Fruit fly (Drosophila melanogaster): ENCODE data around the gene lost.
A peak's percentile ranks its signal among the peaks of the same experiment; 100 is the strongest.

lost gene

DNA sequence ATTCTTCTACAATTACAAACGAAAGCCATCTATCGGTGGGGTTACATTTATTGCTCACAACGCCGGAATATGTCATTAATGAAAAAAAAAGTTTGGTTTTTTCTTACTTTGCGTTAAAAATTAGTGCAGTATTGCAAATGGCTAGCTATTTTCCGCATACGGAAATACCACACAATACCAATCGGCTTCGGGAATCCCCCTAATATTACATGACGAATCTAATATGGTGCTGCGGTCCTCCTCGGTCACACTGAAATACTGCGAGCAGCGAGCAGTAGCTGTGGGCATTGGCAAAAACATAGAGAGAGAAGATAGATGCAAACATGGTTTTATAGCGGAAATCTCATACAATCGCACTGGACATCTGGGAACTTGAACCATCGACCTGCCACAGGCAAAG is 15.4 kb upstream of the lost start, which contains the start of gene tub (continued):
- TF ChIP-seq CG2116 (GFP tag; optimal IDR thresholded peaks at IDR 0.05) (peak; percentile 36), Stat92E (GFP tag; optimal IDR thresholded peaks at IDR 0.05) (peak in 1 of 3 experiments; percentile 13), CG13424 (tag; optimal IDR thresholded peaks at IDR 0.05) (peak; percentile 24), MBD-R2 (GFP tag; IDR thresholded peaks at IDR 0.05) (peak; percentile 94), Myb (GFP tag; optimal IDR thresholded peaks at IDR 0.05) (peak; percentile 36), insv (GFP tag; optimal IDR thresholded peaks at IDR 0.05) (peak in 1 of 2 experiments; percentile 8), CG2199 (GFP tag; IDR thresholded peaks at IDR 0.05) (peak; percentile 62; the same call in 2 of the 3 replicates), gt (GFP tag; IDR thresholded peaks at IDR 0.05) (no peak), ftz-f1 (GFP tag; optimal IDR thresholded peaks at IDR 0.05) (peak; percentile 22), CG6175 (GFP tag; IDR thresholded peaks at IDR 0.05) (no peak), ATbp (GFP tag; optimal IDR thresholded peaks at IDR 0.05) (no peak), CG11696 (GFP tag; IDR thresholded peaks at IDR 0.05) (no peak), lilli (GFP tag; optimal IDR thresholded peaks at IDR 0.05) (peak; percentile 69)

DNA sequence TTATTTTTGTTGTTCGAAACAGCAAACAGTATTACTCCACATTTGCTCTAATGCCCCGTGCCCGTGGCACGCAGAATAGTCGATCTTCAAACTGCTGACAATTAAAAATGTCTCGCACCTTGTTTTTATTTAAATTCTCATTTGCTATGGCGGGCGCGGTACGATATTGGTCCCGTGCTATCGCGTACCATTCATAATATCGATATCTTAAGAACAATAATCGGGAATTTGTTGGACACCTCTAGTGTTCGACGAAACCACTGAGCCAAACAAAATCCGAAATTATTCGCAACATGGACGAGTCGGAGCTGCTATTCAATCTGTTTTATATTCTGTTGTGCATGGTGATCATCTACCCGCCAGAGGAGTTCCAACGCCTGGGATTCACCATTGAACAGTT is 12.7 kb upstream of the lost start, which contains the start of gene CG14646:
Gene CG14646, plus strand, starts transcription at position 234 of the 400 bp plus-strand sequence.
- peak; percentile 24 for TF ChIP-seq Ets65A (GFP tag)
- peak; percentile 87 for TF ChIP-seq Scr (GFP tag; IDR thresholded peaks at IDR 0.05; ENCODE audit: partially characterized antibody)
- TF ChIP-seq phol (tag; optimal IDR thresholded peaks at IDR 0.05), result peak; percentile 29
- no peak for TF ChIP-seq D19B (GFP tag; optimal IDR thresholded peaks at IDR 0.05)
- TF ChIP-seq CG14860 (GFP tag; IDR thresholded peaks at IDR 0.05; ENCODE audit: partially characterized antibody), result peak; percentile 70
- peak; percentile 3 for TF ChIP-seq Fer1 (GFP tag; optimal IDR thresholded peaks at IDR 0.05)
- TF ChIP-seq HLH4C (GFP tag; IDR thresholded peaks at IDR 0.05; ENCODE audit: partially characterized antibody), result peak; percentile 83
- TF ChIP-seq hb (GFP tag; IDR thresholded peaks at IDR 0.05; ENCODE audit: partially characterized antibody), result peak; percentile 78
- TF ChIP-seq CG2129 (GFP tag; IDR thresholded peaks at IDR 0.05; ENCODE audit: partially characterized antibody), result peak; percentile 72
- peak; percentile 93 for TF ChIP-seq Dp (GFP tag; optimal IDR thresholded peaks at IDR 0.05)
- no peak for TF ChIP-seq CG10209 (GFP tag; optimal IDR thresholded peaks at IDR 0.05)
- peak; percentile 56; the same call in 1 of the 2 replicates for TF ChIP-seq tna (GFP tag; IDR thresholded peaks at IDR 0.05; ENCODE audit: partially characterized antibody)
- no peak for TF ChIP-seq CG7987 (GFP tag; optimal IDR thresholded peaks at IDR 0.05)
- no peak for TF ChIP-seq lola (GFP tag; optimal IDR thresholded peaks at IDR 0.05)
- TF ChIP-seq CG1647 (GFP tag; optimal IDR thresholded peaks at IDR 0.05), result no peak
- TF ChIP-seq hbn (GFP tag; IDR thresholded peaks at IDR 0.05; ENCODE audit: partially characterized antibody), result peak; percentile 93
- TF ChIP-seq vnd (GFP tag; IDR thresholded peaks at IDR 0.05; ENCODE audit: partially characterized antibody), result peak; percentile 81
- peak; percentile 92 for TF ChIP-seq amos (GFP tag; IDR thresholded peaks at IDR 0.05; ENCODE audit: partially characterized antibody)
- TF ChIP-seq CG8290 (GFP tag; optimal IDR thresholded peaks at IDR 0.05), result no peak
- peak in 1 of 2 experiments; percentile 40 for TF ChIP-seq CG8290 (tag; optimal IDR thresholded peaks at IDR 0.05)
- TF ChIP-seq gfzf (GFP tag; optimal IDR thresholded peaks at IDR 0.05), result peak; percentile 5
- no peak for TF ChIP-seq CG6272 (GFP tag; IDR thresholded peaks at IDR 0.05)
- TF ChIP-seq Lpt (GFP tag; optimal IDR thresholded peaks at IDR 0.05), result no peak
- TF ChIP-seq nmo (GFP tag; optimal IDR thresholded peaks at IDR 0.05), result no peak
- peak; percentile 96 for TF ChIP-seq E2f2 (GFP tag; IDR thresholded peaks at IDR 0.05)
- no peak for TF ChIP-seq CG31388 (GFP tag; optimal IDR thresholded peaks at IDR 0.05)
- TF ChIP-seq CG5180 (GFP tag; optimal IDR thresholded peaks at IDR 0.05), result peak; percentile 79
- TF ChIP-seq CG42726 (GFP tag; IDR thresholded peaks at IDR 0.05; ENCODE audit: partially characterized antibody), result peak; percentile 54; the same call in 1 of the 2 replicates
- TF ChIP-seq CG8089 (GFP tag; optimal IDR thresholded peaks at IDR 0.05), result no peak
- peak; percentile 80 for TF ChIP-seq CG11695 (GFP tag; IDR thresholded peaks at IDR 0.05)
- TF ChIP-seq nerfin-2 (GFP tag; IDR thresholded peaks at IDR 0.05; ENCODE audit: partially characterized antibody), result peak; percentile 70
- no peak for TF ChIP-seq CG1832 (GFP tag; optimal IDR thresholded peaks at IDR 0.05)
- TF ChIP-seq Sry-δ (GFP tag; optimal IDR thresholded peaks at IDR 0.05), result peak; percentile 86
- TF ChIP-seq stwl (tag; optimal IDR thresholded peaks at IDR 0.05), result peak; percentile 13
- peak; percentile 2 for TF ChIP-seq CG11398 (GFP tag; optimal IDR thresholded peaks at IDR 0.05)
- TF ChIP-seq CG11085 (GFP tag; IDR thresholded peaks at IDR 0.05), result no peak

Data from whole organism, embryonic.